Fruit fly (Drosophila melanogaster): ENCODE measurements around the gene BG642312.

BG642312 gene

DNA sequence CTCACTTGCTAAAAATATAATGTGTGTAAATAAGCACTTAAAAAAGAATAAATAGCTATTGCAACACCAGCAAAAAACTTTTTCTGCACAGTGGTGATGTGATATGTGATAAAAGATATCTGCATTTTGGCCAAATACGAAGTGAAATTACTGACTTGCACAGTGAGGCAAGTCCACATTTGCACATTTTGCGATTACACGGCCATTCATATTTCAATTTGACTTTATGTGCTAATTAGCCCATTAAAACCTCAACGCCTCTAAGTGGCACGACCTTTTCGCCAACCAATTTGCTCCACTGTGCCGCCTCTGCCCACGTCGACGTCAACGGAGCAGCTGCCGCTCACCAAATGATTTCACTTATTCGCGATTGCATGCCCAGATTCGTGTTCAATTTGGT, 13.0 kb downstream of the BG642312 start, which contains the start of gene CG33946 (continued):
- no peak for TF ChIP-seq CG12744 (GFP tag; optimal IDR thresholded peaks at IDR 0.05)
- peak; percentile 46; the same call in 1 of the 2 replicates for TF ChIP-seq CG8765 (GFP tag; IDR thresholded peaks at IDR 0.05)
- TF ChIP-seq danr (GFP tag; IDR thresholded peaks at IDR 0.05), result 0 out of 2 replicates have a peak, but pooled peaks have one; percentile 15
- no peak for TF ChIP-seq ttk (GFP tag; IDR thresholded peaks at IDR 0.05)
- no peak for TF ChIP-seq NC2α (GFP tag; optimal IDR thresholded peaks at IDR 0.05)
- TF ChIP-seq CG17385 (GFP tag; optimal IDR thresholded peaks at IDR 0.05), result no peak
- no peak for TF ChIP-seq zf30C (GFP tag; optimal IDR thresholded peaks at IDR 0.05)
- TF ChIP-seq Hey (tag; optimal IDR thresholded peaks at IDR 0.05), result no peak
- TF ChIP-seq CG18599 (GFP tag; optimal IDR thresholded peaks at IDR 0.05), result no peak
- no peak for TF ChIP-seq D (optimal IDR thresholded peaks at IDR 0.05)
- no peak for TF ChIP-seq D (GFP tag; optimal IDR thresholded peaks at IDR 0.05)
- TF ChIP-seq jigr1 (GFP tag; IDR thresholded peaks at IDR 0.05), result no peak
- TF ChIP-seq Hr3 (GFP tag; optimal IDR thresholded peaks at IDR 0.05), result peak; percentile 21
- TF ChIP-seq yki (optimal IDR thresholded peaks at IDR 0.05), result no peak
- TF ChIP-seq esg (GFP tag; conservative IDR thresholded peaks at IDR 0.05), result peak; percentile 54
- no peak for TF ChIP-seq hbn (GFP tag; IDR thresholded peaks at IDR 0.05; ENCODE audit: partially characterized antibody)
- TF ChIP-seq CG16779 (GFP tag; IDR thresholded peaks at IDR 0.05), result no peak
- no peak for TF ChIP-seq CG2678 (tag; optimal IDR thresholded peaks at IDR 0.05)
- TF ChIP-seq CG18011 (GFP tag; optimal IDR thresholded peaks at IDR 0.05), result no peak
- peak; percentile 34; the same call in 1 of the 2 replicates for TF ChIP-seq CG9215 (GFP tag; IDR thresholded peaks at IDR 0.05)
- TF ChIP-seq HLH3B (GFP tag; IDR thresholded peaks at IDR 0.05), result 0 out of 2 replicates have a peak, but pooled peaks have one; percentile 42
- no peak for TF ChIP-seq Kr (GFP tag; optimal IDR thresholded peaks at IDR 0.05)
- no peak for TF ChIP-seq Scr (GFP tag; IDR thresholded peaks at IDR 0.05; ENCODE audit: partially characterized antibody)
- TF ChIP-seq sr (GFP tag; IDR thresholded peaks at IDR 0.05), result no peak
- no peak for TF ChIP-seq Sry-δ (GFP tag; optimal IDR thresholded peaks at IDR 0.05)
- TF ChIP-seq CG34224 (GFP tag; IDR thresholded peaks at IDR 0.05; ENCODE audit: partially characterized antibody), result no peak
- no peak for TF ChIP-seq Meics (GFP tag; optimal IDR thresholded peaks at IDR 0.05)
- peak in 1 of 2 experiments; percentile 40 for TF ChIP-seq dpn (GFP tag; optimal IDR thresholded peaks at IDR 0.05)
- no peak for TF ChIP-seq kay (GFP tag; optimal IDR thresholded peaks at IDR 0.05)
- TF ChIP-seq pb (GFP tag; optimal IDR thresholded peaks at IDR 0.05), result no peak
- TF ChIP-seq Doc2 (GFP tag; IDR thresholded peaks at IDR 0.05), result no peak
- no peak for TF ChIP-seq Hr39 (optimal IDR thresholded peaks at IDR 0.05)
- no peak for TF ChIP-seq CG14050 (GFP tag; IDR thresholded peaks at IDR 0.05)
- no peak for TF ChIP-seq tup (GFP tag; optimal IDR thresholded peaks at IDR 0.05)
- TF ChIP-seq cas (GFP tag; IDR thresholded peaks at IDR 0.05), result no peak
- no peak for TF ChIP-seq wek (GFP tag; optimal IDR thresholded peaks at IDR 0.05)
- TF ChIP-seq gcm2 (GFP tag; optimal IDR thresholded peaks at IDR 0.05), result no peak
- TF ChIP-seq CG1602 (GFP tag; optimal IDR thresholded peaks at IDR 0.05), result peak; percentile 25
- TF ChIP-seq dati (GFP tag; IDR thresholded peaks at IDR 0.05), result no peak
- TF ChIP-seq CG9437 (GFP tag; optimal IDR thresholded peaks at IDR 0.05), result no peak
- peak; percentile 6 for TF ChIP-seq Oli (tag; optimal IDR thresholded peaks at IDR 0.05)
- no peak for TF ChIP-seq exex (tag; optimal IDR thresholded peaks at IDR 0.05)
- TF ChIP-seq trh (GFP tag; optimal IDR thresholded peaks at IDR 0.05), result peak; percentile 28
- TF ChIP-seq CG30403 (GFP tag; optimal IDR thresholded peaks at IDR 0.05), result peak; percentile 16
- no peak for TF ChIP-seq CG15696 (tag; optimal IDR thresholded peaks at IDR 0.05)
- no peak for TF ChIP-seq CG4282 (GFP tag; optimal IDR thresholded peaks at IDR 0.05)
- no peak for TF ChIP-seq Vsx1 (GFP tag; optimal IDR thresholded peaks at IDR 0.05)
- TF ChIP-seq vvl (GFP tag; IDR thresholded peaks at IDR 0.05), result no peak
- TF ChIP-seq row (GFP tag; IDR thresholded peaks at IDR 0.05), result peak; percentile 53
- TF ChIP-seq CG12219 (GFP tag; optimal IDR thresholded peaks at IDR 0.05), result no peak
- TF ChIP-seq ems (GFP tag; optimal IDR thresholded peaks at IDR 0.05), result peak; percentile 47
- TF ChIP-seq klu (GFP tag; IDR thresholded peaks at IDR 0.05), result 0 out of 2 replicates have a peak, but pooled peaks have one; percentile 15
- no peak for TF ChIP-seq CG11398 (GFP tag; optimal IDR thresholded peaks at IDR 0.05)
